Fruit fly (Drosophila melanogaster) whole organism, embryonic: ENCODE data around the gene tbrd-1.
"Not testable (repeated sequence)": the region's sequence is repeated elsewhere in the genome, so short reads cannot be mapped to it uniquely, and the experiment has no call there.

Source experiments
- Abd-B ChIP-seq: fragments of 200-800 bp; sonication (Bioruptor generic); optimal IDR thresholded peaks from 2 replicates; lab custom pipeline; 2018; ENCODE audit warnings: missing biosample characterization, mild to moderate bottlenecking, missing genetic modification characterization, moderate library complexity
- Aef1 ChIP-seq: fragments of 200-800 bp; sonication (Bioruptor generic); IDR thresholded peaks from 3 replicates; pipeline ENCODE4 v1.3.6; 2022; ENCODE audit warnings: missing biosample characterization, missing genetic modification characterization
- Atf-2 ChIP-seq: fragments of 200-800 bp; sonication (Bioruptor generic); optimal IDR thresholded peaks from 2 replicates; lab custom pipeline; 2016; ENCODE audit warnings: missing biosample characterization, missing genetic modification characterization
- Atf6 ChIP-seq: fragments of 200-800 bp; sonication (Bioruptor generic); IDR thresholded peaks from 2 replicates; pipeline ENCODE4 v1.3.6; 2022; ENCODE audit warnings: missing biosample characterization, missing genetic modification characterization
- B-H1 ChIP-seq: fragments of 200-800 bp; sonication (Bioruptor generic); IDR thresholded peaks from 3 replicates; pipeline ENCODE4 v1.3.6; 2022; ENCODE audit warnings: missing biosample characterization, missing genetic modification characterization
- Bdp1 ChIP-seq: fragments of 200-800 bp; sonication (Bioruptor generic); optimal IDR thresholded peaks from 3 replicates; lab custom pipeline; 2016; ENCODE audit warnings: missing biosample characterization, missing genetic modification characterization
- Blimp-1 ChIP-seq: fragments of 200-800 bp; sonication (Bioruptor generic); optimal IDR thresholded peaks from 3 replicates; lab custom pipeline; 2018; ENCODE audit warnings: missing biosample characterization, missing genetic modification characterization, mild to moderate bottlenecking, moderate library complexity, missing genetic modification reagents
- BtbVII ChIP-seq: fragments of 200-800 bp; sonication (Bioruptor generic); optimal IDR thresholded peaks from 3 replicates; lab custom pipeline; 2017; ENCODE audit warnings: missing biosample characterization, mild to moderate bottlenecking, missing genetic modification characterization
- CG10462 ChIP-seq: fragments of 200-800 bp; sonication (Bioruptor generic); optimal IDR thresholded peaks from 2 replicates; lab custom pipeline; 2016; ENCODE audit warnings: missing biosample characterization, missing genetic modification characterization
- CG11504 ChIP-seq: fragments of 200-800 bp; sonication (Bioruptor generic); optimal IDR thresholded peaks from 3 replicates; lab custom pipeline; 2019; ENCODE audit warnings: missing biosample characterization, mild to moderate bottlenecking, missing genetic modification characterization, moderate library complexity
- CG12942 ChIP-seq: fragments of 200-800 bp; sonication (Bioruptor generic); optimal IDR thresholded peaks from 3 replicates; lab custom pipeline; 2016; ENCODE audit warnings: missing biosample characterization, missing genetic modification characterization
- CG13123 ChIP-seq: fragments of 200-800 bp; sonication (Bioruptor generic); optimal IDR thresholded peaks from 2 replicates; lab custom pipeline; 2016; ENCODE audit warnings: missing biosample characterization, missing genetic modification characterization
- CG13894 ChIP-seq: fragments of 200-800 bp; sonication (Bioruptor generic); optimal IDR thresholded peaks from 3 replicates; lab custom pipeline; 2018; ENCODE audit warnings: missing biosample characterization, mild to moderate bottlenecking, missing genetic modification characterization, moderate library complexity
- CG14014 ChIP-seq: fragments of 200-800 bp; sonication (Bioruptor generic); IDR thresholded peaks from 2 replicates; pipeline ENCODE4 v1.3.6; 2022; ENCODE audit warnings: missing biosample characterization, missing genetic modification characterization
- CG1529 ChIP-seq: fragments of 200-800 bp; sonication (Bioruptor generic); optimal IDR thresholded peaks from 3 replicates; lab custom pipeline; 2018; ENCODE audit warnings: missing biosample characterization, missing genetic modification characterization
- CG15601 ChIP-seq: fragments of 200-800 bp; sonication (Bioruptor generic); optimal IDR thresholded peaks from 3 replicates; lab custom pipeline; 2019; ENCODE audit warnings: missing biosample characterization, mild to moderate bottlenecking, missing genetic modification characterization, moderate library complexity
- CG18599 ChIP-seq: fragments of 200-800 bp; sonication (Bioruptor generic); optimal IDR thresholded peaks from 3 replicates; lab custom pipeline; 2017; ENCODE audit warnings: missing biosample characterization, missing genetic modification characterization, mild to moderate bottlenecking, moderate library complexity, missing genetic modification reagents
- CG3163 ChIP-seq: fragments of 200-800 bp; sonication (Bioruptor generic); optimal IDR thresholded peaks from 3 replicates; lab custom pipeline; 2016; ENCODE audit warnings: missing biosample characterization, missing genetic modification characterization
- CG3281 ChIP-seq: fragments of 200-800 bp; sonication (Bioruptor generic); optimal IDR thresholded peaks from 3 replicates; lab custom pipeline; 2017; ENCODE audit warnings: missing biosample characterization, mild to moderate bottlenecking, missing genetic modification characterization
- CG34224 ChIP-seq: fragments of 200-800 bp; sonication (Bioruptor generic); IDR thresholded peaks from 3 replicates; pipeline ENCODE4 v1.3.6; 2022; ENCODE audit warnings: missing biosample characterization, missing genetic modification characterization; ENCODE audit not compliant: partially characterized antibody
- CG42726 ChIP-seq: fragments of 200-800 bp; sonication (Bioruptor generic); IDR thresholded peaks from 2 replicates; pipeline ENCODE4 v1.3.6; 2022; ENCODE audit warnings: missing biosample characterization, missing genetic modification characterization; ENCODE audit not compliant: partially characterized antibody
- CG5953 ChIP-seq: fragments of 200-800 bp; sonication (Bioruptor generic); IDR thresholded peaks from 2 replicates; pipeline ENCODE4 v1.3.6; 2022; ENCODE audit warnings: missing biosample characterization, missing genetic modification characterization
- CG6813 ChIP-seq: fragments of 200-800 bp; sonication (Bioruptor generic); optimal IDR thresholded peaks from 2 replicates; lab custom pipeline; 2017; ENCODE audit warnings: missing biosample characterization, missing genetic modification characterization, mild to moderate bottlenecking, moderate library complexity, missing genetic modification reagents
- H2.0 ChIP-seq: fragments of 200-800 bp; sonication (Bioruptor generic); IDR thresholded peaks from 2 replicates; pipeline ENCODE4 v1.3.6; 2022; ENCODE audit warnings: missing biosample characterization, missing genetic modification characterization
- Hand ChIP-seq: fragments of 200-800 bp; sonication (Bioruptor generic); optimal IDR thresholded peaks from 2 replicates; lab custom pipeline; 2017; ENCODE audit warnings: mild to moderate bottlenecking, missing biosample characterization, missing genetic modification reagents, missing genetic modification characterization
- Hey ChIP-seq: fragments of 200-800 bp; sonication (Bioruptor generic); optimal IDR thresholded peaks from 3 replicates; lab custom pipeline; 2018; ENCODE audit warnings: missing biosample characterization, mild to moderate bottlenecking, missing genetic modification characterization
- Hr51 ChIP-seq, 2 experiments: fragments of 200-800 bp; sonication (Bioruptor generic); optimal IDR thresholded peaks; 2 replicates in 1 of 2; 3 replicates in 1 of 2; lab custom pipeline; 2016 to 2018; ENCODE audit warnings: missing biosample characterization in 2 of 2, missing genetic modification characterization in 2 of 2, mild to moderate bottlenecking in 1 of 2, moderate library complexity in 1 of 2
- bab2 ChIP-seq: fragments of 200-800 bp; sonication (Bioruptor generic); optimal IDR thresholded peaks from 2 replicates; lab custom pipeline; 2016; ENCODE audit warnings: missing biosample characterization, missing genetic modification characterization
- chinmo ChIP-seq: fragments of 200-800 bp; sonication (Bioruptor generic); IDR thresholded peaks from 4 replicates; pipeline ENCODE4 v1.3.6; 2022; ENCODE audit warnings: missing biosample characterization, missing genetic modification characterization; ENCODE audit not compliant: partially characterized antibody
- chn ChIP-seq: fragments of 200-800 bp; sonication (Bioruptor generic); optimal IDR thresholded peaks from 2 replicates; lab custom pipeline; 2016; ENCODE audit warnings: missing biosample characterization, missing genetic modification characterization
- cwo ChIP-seq: fragments of 200-800 bp; sonication (Bioruptor generic); optimal IDR thresholded peaks from 3 replicates; lab custom pipeline; 2017; ENCODE audit warnings: missing biosample characterization, missing genetic modification characterization, mild to moderate bottlenecking, moderate library complexity, missing genetic modification reagents
- dimm ChIP-seq: fragments of 200-800 bp; sonication (Bioruptor generic); IDR thresholded peaks from 2 replicates; pipeline ENCODE4 v1.3.6; 2022; ENCODE audit warnings: missing biosample characterization, missing genetic modification characterization
- exex ChIP-seq: fragments of 200-800 bp; sonication (Bioruptor generic); optimal IDR thresholded peaks from 4 replicates; lab custom pipeline; 2018; ENCODE audit warnings: missing biosample characterization, mild to moderate bottlenecking, missing genetic modification characterization, moderate library complexity
- grau ChIP-seq: fragments of 200-800 bp; optimal IDR thresholded peaks from 3 replicates; lab custom pipeline; 2019; ENCODE audit warnings: missing biosample characterization, mild to moderate bottlenecking, missing genetic modification characterization, moderate library complexity
- gsb-n ChIP-seq: fragments of 200-800 bp; sonication (Bioruptor generic); optimal IDR thresholded peaks from 3 replicates; lab custom pipeline; 2018; ENCODE audit warnings: missing biosample characterization, mild to moderate bottlenecking, missing genetic modification characterization
- kay ChIP-seq: fragments of 200-800 bp; sonication (Bioruptor generic); optimal IDR thresholded peaks from 2 replicates; lab custom pipeline; 2016; ENCODE audit warnings: missing biosample characterization, missing genetic modification characterization
- lov ChIP-seq, 2 experiments: fragments of 200-800 bp in 1 of 2; fragments of >200 bp in 1 of 2; sonication (Bioruptor generic) in 1 of 2; IDR thresholded peaks in 1 of 2; optimal IDR thresholded peaks in 1 of 2; 2 replicates in 1 of 2; 3 replicates in 1 of 2; pipeline versions ENCODE4 v1.3.6 to Lab custom; 2017 to 2022; ENCODE audit warnings: missing biosample characterization in 1 of 2, missing genetic modification characterization in 1 of 2
- mirr ChIP-seq: fragments of 200-800 bp; sonication (Bioruptor generic); optimal IDR thresholded peaks from 3 replicates; lab custom pipeline; 2018; ENCODE audit warnings: missing biosample characterization, mild to moderate bottlenecking, missing genetic modification characterization
- nerfin-1 ChIP-seq: fragments of 200-800 bp; sonication (Bioruptor generic); optimal IDR thresholded peaks from 3 replicates; lab custom pipeline; 2019; ENCODE audit warnings: missing biosample characterization, mild to moderate bottlenecking, missing genetic modification characterization, moderate library complexity
- odd ChIP-seq: fragments of 200-800 bp; sonication (Bioruptor generic); optimal IDR thresholded peaks from 2 replicates; lab custom pipeline; 2017; ENCODE audit warnings: missing biosample characterization, mild to moderate bottlenecking, missing genetic modification characterization
- pfk ChIP-seq: fragments of 200-800 bp; sonication (Bioruptor generic); optimal IDR thresholded peaks from 2 replicates; lab custom pipeline; 2018; ENCODE audit warnings: missing biosample characterization, mild to moderate bottlenecking, missing genetic modification characterization, moderate library complexity
- ranshi ChIP-seq: fragments of 200-800 bp; sonication (Bioruptor generic); IDR thresholded peaks from 2 replicates; pipeline ENCODE4 v1.3.6; 2022; ENCODE audit warnings: missing biosample characterization, missing genetic modification characterization
- so ChIP-seq: fragments of 200-800 bp; sonication (Bioruptor generic); IDR thresholded peaks from 3 replicates; pipeline ENCODE4 v1.3.6; 2022; ENCODE audit warnings: missing biosample characterization, missing genetic modification characterization
- tna ChIP-seq: fragments of 200-800 bp; sonication (Bioruptor generic); IDR thresholded peaks from 2 replicates; pipeline ENCODE4 v1.3.6; 2022; ENCODE audit warnings: missing biosample characterization, missing genetic modification characterization; ENCODE audit not compliant: partially characterized antibody
- trh ChIP-seq: fragments of 200-800 bp; sonication (Bioruptor generic); optimal IDR thresholded peaks from 2 replicates; lab custom pipeline; 2016; ENCODE audit warnings: missing biosample characterization, missing genetic modification characterization
- usp ChIP-seq: fragments of >200 bp; optimal IDR thresholded peaks from 2 replicates; lab custom pipeline; 2017; ENCODE audit warnings: missing biosample characterization, missing genetic modification characterization
- z ChIP-seq: fragments of 200-800 bp; sonication (Bioruptor generic); IDR thresholded peaks from 3 replicates; pipeline ENCODE4 v1.3.6; 2022; ENCODE audit warnings: missing biosample characterization, missing genetic modification characterization
- zfh1 ChIP-seq: fragments of 200-800 bp; sonication (Bioruptor generic); IDR thresholded peaks from 3 replicates; pipeline ENCODE4 v1.3.6; 2022; ENCODE audit warnings: missing biosample characterization, missing genetic modification characterization
- zfh2 ChIP-seq: fragments of 200-800 bp; sonication (Bioruptor generic); optimal IDR thresholded peaks from 2 replicates; lab custom pipeline; 2016; ENCODE audit warnings: missing biosample characterization, missing genetic modification characterization

tbrd-1 gene

DNA sequence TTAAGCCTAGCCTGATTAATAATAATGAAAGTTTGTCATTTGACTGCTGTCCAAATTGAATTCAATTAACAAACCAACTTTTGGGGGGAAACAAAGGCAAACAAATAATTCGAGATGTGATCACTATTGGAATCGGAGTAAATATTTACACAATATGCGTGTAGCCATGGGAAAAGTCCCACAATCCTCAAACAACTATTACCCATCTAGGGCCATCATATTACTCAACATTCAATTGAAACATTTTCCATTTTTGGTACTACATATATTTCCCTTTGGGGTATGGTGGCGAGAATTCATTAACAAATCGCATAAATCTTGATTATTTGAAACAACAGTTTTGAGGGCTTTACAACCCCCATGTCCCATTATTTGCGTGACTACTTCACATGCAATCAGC, 26.2 kb downstream of the tbrd-1 start (continued):
- no peak for TF ChIP-seq CG15601 (tag; lab: Kevin White, UChicago)
- peak; percentile 3 for TF ChIP-seq CG6813 (GFP tag; lab: Kevin White, UChicago)
- no peak for TF ChIP-seq kay (GFP tag; lab: Kevin White, UChicago)
- TF ChIP-seq CG34224 (GFP tag; lab: Robert Waterston, UW): no peak
- TF ChIP-seq dimm (GFP tag; lab: Robert Waterston, UW): no peak
- no peak for TF ChIP-seq B-H1 (GFP tag; lab: Robert Waterston, UW)
- no peak for TF ChIP-seq Atf6
- peak; percentile 14 for TF ChIP-seq Blimp-1 (GFP tag; lab: Kevin White, UChicago)
- no peak for TF ChIP-seq CG3281
- TF ChIP-seq BtbVII: no peak
- TF ChIP-seq odd: no peak
- TF ChIP-seq Hand (GFP tag; lab: Kevin White, UChicago): no peak
- TF ChIP-seq trh (GFP tag; lab: Kevin White, UChicago): no peak
- no peak for TF ChIP-seq Atf-2
- TF ChIP-seq chn: no peak
- no peak for TF ChIP-seq Abd-B (GFP tag; lab: Kevin White, UChicago)
- no peak for TF ChIP-seq H2.0 (GFP tag; lab: Robert Waterston, UW)
- no peak for TF ChIP-seq usp (GFP tag; lab: Kevin White, UChicago)
- no peak for TF ChIP-seq CG1529 (GFP tag; lab: Kevin White, UChicago)

DNA sequence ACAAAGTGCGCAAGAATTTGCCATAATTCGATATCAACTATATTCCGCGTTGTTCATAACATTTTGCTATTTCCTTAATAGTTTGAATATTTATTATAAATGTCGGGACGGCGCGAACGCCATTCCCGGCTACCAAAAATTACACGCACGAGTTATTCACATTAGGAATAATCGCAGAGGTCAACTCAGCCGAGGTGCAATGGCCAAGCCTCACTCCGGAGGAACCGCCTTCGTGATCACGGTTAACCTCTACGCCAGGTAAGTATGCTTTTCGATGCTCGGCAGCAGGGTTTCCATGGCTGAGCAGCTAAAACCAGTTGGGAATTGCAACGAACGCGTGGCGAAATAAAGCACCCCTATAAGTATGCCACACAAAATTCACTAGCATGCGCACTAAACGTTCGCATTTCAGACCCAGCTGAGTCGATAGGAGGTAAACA, 34.0 kb downstream of the tbrd-1 start:
- TF ChIP-seq CG14014 (GFP tag; lab: Robert Waterston, UW) (peak; percentile 73; the same call in 1 of the 2 replicates), CG13894 (tag; lab: Kevin White, UChicago) (peak; percentile 67), Aef1 (GFP tag; lab: Robert Waterston, UW) (peak; percentile 40; the same call in 1 of the 3 replicates), CG10462 (GFP tag; lab: Kevin White, UChicago) (peak; percentile 22), CG5953 (GFP tag; lab: Robert Waterston, UW) (peak; percentile 72), CG42726 (peak; percentile 93), Hey (tag; lab: Kevin White, UChicago) (peak; percentile 26), cwo (GFP tag; lab: Kevin White, UChicago) (peak; percentile 55), tna (GFP tag; lab: Robert Waterston, UW) (peak; percentile 60; the same call in 1 of the 2 replicates), bab2 (peak; percentile 63), CG12942 (peak; percentile 20), lov (GFP tag; IDR thresholded peaks at IDR 0.05; lab: Robert Waterston, UW) (peak; percentile 53; the same call in 1 of the 3 replicates), CG18599 (peak; percentile 59), Hr51 (GFP tag; optimal IDR thresholded peaks at IDR 0.05; lab: Kevin White, UChicago) (peak; percentile 42 to 81), CG13123 (GFP tag; lab: Kevin White, UChicago) (peak; percentile 49), exex (tag; lab: Kevin White, UChicago) (peak; percentile 24), zfh2 (GFP tag; lab: Kevin White, UChicago) (peak; percentile 34), zfh1 (GFP tag; lab: Robert Waterston, UW) (peak; percentile 88), chinmo (GFP tag; lab: Robert Waterston, UW) (peak; percentile 90), grau (tag; lab: Kevin White, UChicago) (peak; percentile 45), ranshi (GFP tag; lab: Robert Waterston, UW) (0 out of 2 replicates have a peak, but pooled peaks have one; percentile 55), z (GFP tag; lab: Robert Waterston, UW) (peak; percentile 65; the same call in 1 of the 3 replicates), trh (GFP tag; lab: Kevin White, UChicago) (peak; percentile 34), gsb-n (peak; percentile 46), pfk (GFP tag; lab: Kevin White, UChicago) (peak; percentile 13), Bdp1 (GFP tag; lab: Kevin White, UChicago) (peak; percentile 51), mirr (GFP tag; lab: Kevin White, UChicago) (peak; percentile 41), CG11504 (tag; lab: Kevin White, UChicago) (peak; percentile 61), nerfin-1 (tag; lab: Kevin White, UChicago) (peak; percentile 45), CG3163 (peak; percentile 71), so (GFP tag; lab: Robert Waterston, UW) (0 out of 3 replicates have a peak, but pooled peaks have one; percentile 38)
- not testable (repeated sequence) for TF ChIP-seq lov (optimal IDR thresholded peaks at IDR 0.05; lab: Kevin White, UChicago)
